Worm (Caenorhabditis elegans) whole organism, young adult: ENCODE results near the gene C27B7.9.

Source experiments
- B0019.2 ChIP-seq: fragments of 200-800 bp; sonication (Bioruptor generic); conservative IDR thresholded peaks from 2 replicates; pipeline ENCODE4 v1.3.6; 2022; ENCODE audit warnings: missing genetic modification reagents, missing genetic modification characterization, missing compliant biosample characterization
- B0336.3 ChIP-seq: fragments of 200-800 bp; sonication (Bioruptor generic); IDR thresholded peaks from 2 replicates; pipeline ENCODE4 v1.3.6; 2022; ENCODE audit warnings: missing genetic modification characterization, missing compliant biosample characterization
- F22D6.2 ChIP-seq: sonication (generic microtip); optimal IDR thresholded peaks from 2 replicates; lab custom pipeline; 2016; ENCODE audit warnings: mild to moderate bottlenecking, missing genetic modification characterization, missing compliant biosample characterization
- F23B12.7 ChIP-seq: sonication (generic microtip); optimal IDR thresholded peaks from 2 replicates; lab custom pipeline; 2017; ENCODE audit warnings: missing genetic modification characterization, mild to moderate bottlenecking, missing compliant biosample characterization, antibody characterized with exemption, moderate library complexity; ENCODE audit not compliant: insufficient read depth
- F33H1.4 ChIP-seq: fragments of 200-800 bp; sonication (Bioruptor generic); IDR thresholded peaks from 2 replicates; pipeline ENCODE4 v1.3.6; 2022; ENCODE audit warnings: missing genetic modification reagents, missing genetic modification characterization, missing compliant biosample characterization
- F39B2.1 ChIP-seq: fragments of 200-800 bp; sonication (Bioruptor generic); IDR thresholded peaks from 2 replicates; pipeline ENCODE4 v1.3.6; 2022; ENCODE audit warnings: missing genetic modification reagents, missing genetic modification characterization, missing compliant biosample characterization
- F52B5.7 ChIP-seq: sonication (generic microtip); optimal IDR thresholded peaks from 2 replicates; lab custom pipeline; 2016; ENCODE audit warnings: mild to moderate bottlenecking, missing genetic modification characterization, missing compliant biosample characterization
- F55B11.4 ChIP-seq: sonication (generic microtip); optimal IDR thresholded peaks from 2 replicates; lab custom pipeline; 2016; ENCODE audit warnings: missing compliant biosample characterization, missing genetic modification characterization, borderline replicate concordance; ENCODE audit not compliant: insufficient read depth
- Y56A3A.18 ChIP-seq: fragments of 200-800 bp; sonication (Bioruptor generic); IDR thresholded peaks from 2 replicates; pipeline ENCODE4 v1.3.6; 2022; ENCODE audit warnings: missing genetic modification reagents, missing genetic modification characterization, missing compliant biosample characterization
- ZK185.1 ChIP-seq: sonication (generic microtip); optimal IDR thresholded peaks from 2 replicates; lab custom pipeline; 2016; ENCODE audit warnings: mild to moderate bottlenecking, missing genetic modification characterization, missing compliant biosample characterization; ENCODE audit not compliant: poor library complexity, severe bottlenecking
- akir-1 ChIP-seq: fragments of 200-800 bp; sonication (Bioruptor generic); optimal IDR thresholded peaks from 2 replicates; lab custom pipeline; 2018; ENCODE audit warnings: mild to moderate bottlenecking, missing genetic modification characterization, moderate library complexity, missing compliant biosample characterization
- athp-1 ChIP-seq: sonication (generic microtip); optimal IDR thresholded peaks from 2 replicates; lab custom pipeline; 2017; ENCODE audit warnings: mild to moderate bottlenecking, missing genetic modification characterization, missing compliant biosample characterization
- attf-3 ChIP-seq: fragments of 200-800 bp; sonication (Bioruptor generic); conservative IDR thresholded peaks from 2 replicates; pipeline ENCODE4 v1.3.6; 2022; ENCODE audit warnings: missing genetic modification reagents, missing genetic modification characterization, missing compliant biosample characterization
- ccch-3 ChIP-seq: fragments of 200-800 bp; sonication (Bioruptor generic); optimal IDR thresholded peaks from 2 replicates; lab custom pipeline; 2018; ENCODE audit warnings: mild to moderate bottlenecking, missing genetic modification characterization, missing compliant biosample characterization
- cebp-1 ChIP-seq, 2 experiments: fragments of 200-800 bp in 1 of 2; sonication (Bioruptor generic) in 1 of 2; sonication (generic microtip) in 1 of 2; IDR thresholded peaks in 1 of 2; optimal IDR thresholded peaks in 1 of 2; 2 replicates each; pipeline versions ENCODE4 v1.3.6 to Lab custom; 2017 to 2022; ENCODE audit warnings: missing compliant biosample characterization in 2 of 2, missing genetic modification characterization in 2 of 2, mild to moderate bottlenecking in 1 of 2, missing genetic modification reagents in 1 of 2, moderate library complexity in 1 of 2
- ceh-100 ChIP-seq: fragments of 200-800 bp; sonication (Bioruptor generic); IDR thresholded peaks from 2 replicates; pipeline ENCODE4 v1.3.6; 2022; ENCODE audit warnings: missing genetic modification reagents, missing genetic modification characterization, missing compliant biosample characterization
- ceh-58 ChIP-seq: fragments of 200-800 bp; sonication (Bioruptor generic); IDR thresholded peaks from 2 replicates; pipeline ENCODE4 v1.3.6; 2022; ENCODE audit warnings: missing genetic modification characterization, missing compliant biosample characterization
- ceh-79 ChIP-seq: sonication (generic microtip); optimal IDR thresholded peaks from 2 replicates; lab custom pipeline; 2017; ENCODE audit warnings: mild to moderate bottlenecking, missing genetic modification characterization, missing compliant biosample characterization
- ceh-91 ChIP-seq: fragments of 200-800 bp; sonication (Bioruptor generic); IDR thresholded peaks from 2 replicates; pipeline ENCODE4 v1.3.6; 2022; ENCODE audit warnings: missing genetic modification reagents, missing genetic modification characterization, missing compliant biosample characterization
- chd-7 ChIP-seq: sonication (generic microtip); optimal IDR thresholded peaks from 2 replicates; lab custom pipeline; 2016; ENCODE audit warnings: mild to moderate bottlenecking, missing genetic modification characterization, moderate library complexity, missing compliant biosample characterization
- dpl-1 ChIP-seq: fragments of 150-350 bp; optimal IDR thresholded peaks from 2 replicates; lab custom pipeline; 2014; ENCODE audit warnings: missing biosample characterization, missing genetic modification reagents, missing genetic modification characterization
- fkh-3 ChIP-seq: sonication (generic microtip); optimal IDR thresholded peaks from 2 replicates; lab custom pipeline; 2016; ENCODE audit warnings: mild to moderate bottlenecking, missing genetic modification characterization, missing compliant biosample characterization
- gei-17 ChIP-seq: fragments of 200-800 bp; sonication (Bioruptor generic); optimal IDR thresholded peaks from 2 replicates; lab custom pipeline; 2018; ENCODE audit warnings: mild to moderate bottlenecking, missing genetic modification characterization, missing compliant biosample characterization
- hmg-20 ChIP-seq: fragments of 200-800 bp; sonication (Bioruptor generic); IDR thresholded peaks from 2 replicates; pipeline ENCODE4 v1.3.6; 2022; ENCODE audit warnings: missing genetic modification reagents, missing genetic modification characterization, missing compliant biosample characterization
- lsl-1 ChIP-seq: fragments of 200-800 bp; sonication (Bioruptor generic); optimal IDR thresholded peaks from 2 replicates; lab custom pipeline; 2018; ENCODE audit warnings: mild to moderate bottlenecking, missing genetic modification characterization, moderate library complexity, missing compliant biosample characterization
- lsy-27 ChIP-seq: sonication (generic microtip); optimal IDR thresholded peaks from 2 replicates; lab custom pipeline; 2017; ENCODE audit warnings: missing genetic modification characterization, mild to moderate bottlenecking, missing compliant biosample characterization, antibody characterized with exemption, missing genotype, borderline replicate concordance; ENCODE audit not compliant: insufficient read depth
- madf-10 ChIP-seq: sonication (generic microtip); optimal IDR thresholded peaks from 2 replicates; lab custom pipeline; 2016; ENCODE audit warnings: mild to moderate bottlenecking, missing genetic modification characterization, missing compliant biosample characterization
- madf-3 ChIP-seq: fragments of 200-800 bp; sonication (Bioruptor generic); IDR thresholded peaks from 2 replicates; pipeline ENCODE4 v1.3.6; 2022; ENCODE audit warnings: missing genetic modification reagents, missing genetic modification characterization, missing compliant biosample characterization
- madf-6 ChIP-seq: fragments of 200-800 bp; sonication (Bioruptor generic); IDR thresholded peaks from 2 replicates; pipeline ENCODE4 v1.3.6; 2022; ENCODE audit warnings: missing genetic modification reagents, missing genetic modification characterization, missing compliant biosample characterization
- nfya-1 ChIP-seq: sonication (generic microtip); optimal IDR thresholded peaks from 2 replicates; lab custom pipeline; 2017; ENCODE audit warnings: antibody characterized with exemption, missing compliant biosample characterization, missing genetic modification characterization, borderline replicate concordance; ENCODE audit not compliant: insufficient read depth
- nfyb-1 ChIP-seq: fragments of 200-800 bp; sonication (Bioruptor generic); IDR thresholded peaks from 2 replicates; pipeline ENCODE4 v1.3.6; 2022; ENCODE audit warnings: missing genetic modification reagents, missing genetic modification characterization, missing compliant biosample characterization
- nhr-120 ChIP-seq: fragments of 200-800 bp; sonication (Bioruptor generic); IDR thresholded peaks from 2 replicates; pipeline ENCODE4 v1.3.6; 2022; ENCODE audit warnings: missing genetic modification characterization, missing compliant biosample characterization
- nhr-90 ChIP-seq: sonication (generic microtip); optimal IDR thresholded peaks from 2 replicates; lab custom pipeline; 2016; ENCODE audit warnings: missing genotype, mild to moderate bottlenecking, missing genetic modification characterization, missing compliant biosample characterization
- pha-4 ChIP-seq: fragments of 150-350 bp; sonication (generic microtip); optimal IDR thresholded peaks from 2 replicates; lab custom pipeline; 2014; ENCODE audit warnings: missing biosample characterization, missing genetic modification reagents, missing genetic modification characterization
- rec-8 ChIP-seq, 2 experiments: sonication (generic microtip); optimal IDR thresholded peaks; 2 replicates each; lab custom pipeline; 2016; ENCODE audit warnings: mild to moderate bottlenecking in 2 of 2, missing genetic modification characterization in 2 of 2, missing genetic modification reagents in 2 of 2, missing genotype in 2 of 2, missing biosample characterization in 1 of 2, missing compliant biosample characterization in 1 of 2, moderate library complexity in 1 of 2
- sea-2 ChIP-seq: fragments of 200-800 bp; sonication (Bioruptor generic); IDR thresholded peaks from 2 replicates; pipeline ENCODE4 v1.3.6; 2022; ENCODE audit warnings: missing genetic modification characterization, missing compliant biosample characterization
- snpc-3.4 ChIP-seq: sonication (generic microtip); optimal IDR thresholded peaks from 2 replicates; lab custom pipeline; 2017; ENCODE audit warnings: missing genetic modification characterization, mild to moderate bottlenecking, missing compliant biosample characterization, antibody characterized with exemption, moderate library complexity, missing genotype, missing genetic modification reagents
- tbx-9 ChIP-seq: sonication (generic microtip); optimal IDR thresholded peaks from 2 replicates; lab custom pipeline; 2016; ENCODE audit warnings: borderline replicate concordance, missing genetic modification characterization, inconsistent platforms, missing compliant biosample characterization
- unc-62 ChIP-seq: fragments of 150-350 bp; optimal IDR thresholded peaks from 2 replicates; lab custom pipeline; 2014; ENCODE audit warnings: missing biosample characterization, missing genetic modification reagents, missing genetic modification characterization
- xnd-1 ChIP-seq: sonication (generic microtip); optimal IDR thresholded peaks from 2 replicates; lab custom pipeline; 2016; ENCODE audit warnings: missing genotype, missing genetic modification reagents, missing genetic modification characterization, missing compliant biosample characterization
- zfh-2 ChIP-seq: fragments of 200-800 bp; sonication (Bioruptor generic); conservative IDR thresholded peaks from 2 replicates; pipeline ENCODE4 v1.3.6; 2022; ENCODE audit warnings: missing genetic modification reagents, missing genetic modification characterization, missing compliant biosample characterization
- zim-3 ChIP-seq: sonication (generic microtip); optimal IDR thresholded peaks from 2 replicates; lab custom pipeline; 2017; ENCODE audit warnings: mild to moderate bottlenecking, missing genetic modification characterization, moderate library complexity, missing compliant biosample characterization
- ztf-28 ChIP-seq: fragments of 200-800 bp; sonication (Bioruptor generic); IDR thresholded peaks from 2 replicates; pipeline ENCODE4 v1.3.6; 2022; ENCODE audit warnings: missing genetic modification reagents, missing genetic modification characterization, missing compliant biosample characterization

C27B7.9 gene

DNA sequence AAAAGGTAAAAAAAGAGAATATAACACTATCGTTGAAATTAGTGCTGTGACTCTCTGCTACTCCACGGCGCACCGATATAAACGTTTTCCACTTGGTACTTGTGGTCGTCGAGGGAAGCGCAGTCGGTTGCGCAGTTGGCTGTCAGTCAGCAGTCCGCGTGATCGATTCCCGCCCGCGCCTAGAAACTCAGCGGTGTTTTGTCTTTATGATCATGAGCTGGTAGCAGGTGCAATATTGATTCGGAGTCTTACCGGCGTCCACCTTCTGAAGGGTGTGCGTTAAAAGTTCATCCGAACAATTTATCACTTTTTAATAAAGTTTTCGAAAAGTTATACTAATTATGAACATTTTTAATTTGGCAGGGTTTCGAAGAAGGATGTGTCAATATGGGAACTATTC, 11.2 kb upstream of the C27B7.9 start (continued):
- no peak for TF ChIP-seq F39B2.1 (GFP tag; lab: Robert Waterston, UW)
- TF ChIP-seq lsy-27 (tag; lab: Kevin White, UChicago): peak; percentile 75
- peak; percentile 11 for TF ChIP-seq dpl-1 (GFP tag; lab: Kevin White, UChicago)
- peak; percentile 74 for TF ChIP-seq madf-6 (GFP tag; lab: Robert Waterston, UW)
- peak; percentile 27; the same call in 1 of the 2 replicates for TF ChIP-seq cebp-1 (GFP tag; IDR thresholded peaks at IDR 0.05; lab: Robert Waterston, UW)
- TF ChIP-seq cebp-1 (tag; optimal IDR thresholded peaks at IDR 0.05; lab: Kevin White, UChicago): peak; percentile 86
- peak; percentile 89 for TF ChIP-seq snpc-3.4 (tag; lab: Kevin White, UChicago)
- TF ChIP-seq ceh-91 (GFP tag; lab: Robert Waterston, UW): 0 out of 2 replicates have a peak, but pooled peaks have one; percentile 7
- TF ChIP-seq zim-3: peak; percentile 95
- TF ChIP-seq sea-2: peak; percentile 83
- TF ChIP-seq pha-4 (tag; lab: Kevin White, UChicago): no peak
- peak; percentile 38 for TF ChIP-seq ccch-3
- TF ChIP-seq F55B11.4 (tag; lab: Kevin White, UChicago): no peak
- peak; percentile 89 for TF ChIP-seq B0336.3 (GFP tag; lab: Robert Waterston, UW)
- peak; percentile 87 for TF ChIP-seq attf-3 (GFP tag; lab: Robert Waterston, UW)
- peak; percentile 32 for TF ChIP-seq akir-1
- TF ChIP-seq unc-62 (GFP tag; lab: Kevin White, UChicago): no peak

DNA sequence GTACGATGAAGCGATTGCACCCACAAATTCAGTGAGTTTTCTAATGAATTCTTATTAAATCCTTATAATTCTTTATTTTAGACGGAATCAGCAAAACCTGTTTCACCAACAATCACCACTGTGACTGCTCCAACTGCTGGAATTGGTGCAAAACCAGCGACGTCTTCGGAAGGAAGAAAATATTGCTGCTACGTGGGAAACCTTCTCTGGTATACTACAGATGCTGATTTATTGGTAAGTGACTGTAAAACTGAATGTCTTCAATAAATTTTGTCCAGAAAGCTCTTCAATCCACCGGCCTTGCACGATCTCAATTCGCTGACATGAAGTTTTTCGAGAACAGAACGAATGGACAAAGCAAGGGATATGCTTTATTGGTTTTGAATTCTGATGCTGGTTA, 10.6 kb upstream of the C27B7.9 start:
- TF ChIP-seq nhr-120 (GFP tag; lab: Robert Waterston, UW) (no peak), nhr-90 (tag; lab: Kevin White, UChicago) (no peak), nfyb-1 (no peak), zfh-2 (GFP tag; lab: Robert Waterston, UW) (no peak), xnd-1 (tag; lab: Kevin White, UChicago) (no peak), madf-3 (no peak), B0019.2 (no peak), nfya-1 (tag; lab: Kevin White, UChicago) (no peak), F52B5.7 (tag; lab: Kevin White, UChicago) (no peak), F22D6.2 (tag; lab: Kevin White, UChicago) (no peak)

DNA sequence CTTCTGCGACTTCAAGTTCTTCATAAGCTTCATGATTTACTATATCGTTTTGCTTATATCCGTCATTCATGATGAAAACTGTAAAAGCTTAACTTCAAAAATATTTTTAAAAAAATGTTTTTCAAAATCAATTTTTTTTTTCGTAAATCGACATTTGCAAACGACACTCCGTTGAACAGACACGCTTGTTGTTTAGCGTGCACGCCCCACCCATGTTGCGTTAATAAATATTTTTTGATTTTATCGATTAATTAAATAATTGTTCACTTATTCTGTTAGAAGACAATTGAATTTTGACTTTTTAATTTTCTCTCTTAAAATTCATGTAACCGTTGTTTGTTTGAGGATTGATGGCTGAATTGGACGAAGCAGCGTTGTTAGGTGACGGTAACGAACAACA, 10.1 kb upstream of the C27B7.9 start, which contains the start of the genes D1046.2 and cfim-2:
Gene D1046.2, minus strand, starts transcription at position 78 of the 400 bp plus-strand sequence.
Gene cfim-2, plus strand, starts transcription at position 335 of the 400 bp plus-strand sequence.
- TF ChIP-seq cebp-1 (GFP tag; IDR thresholded peaks at IDR 0.05; lab: Robert Waterston, UW) (no peak), cebp-1 (tag; optimal IDR thresholded peaks at IDR 0.05; lab: Kevin White, UChicago) (no peak), F23B12.7 (peak; percentile 4), lsl-1 (no peak), attf-3 (GFP tag; lab: Robert Waterston, UW) (peak; percentile 96), athp-1 (no peak)

DNA sequence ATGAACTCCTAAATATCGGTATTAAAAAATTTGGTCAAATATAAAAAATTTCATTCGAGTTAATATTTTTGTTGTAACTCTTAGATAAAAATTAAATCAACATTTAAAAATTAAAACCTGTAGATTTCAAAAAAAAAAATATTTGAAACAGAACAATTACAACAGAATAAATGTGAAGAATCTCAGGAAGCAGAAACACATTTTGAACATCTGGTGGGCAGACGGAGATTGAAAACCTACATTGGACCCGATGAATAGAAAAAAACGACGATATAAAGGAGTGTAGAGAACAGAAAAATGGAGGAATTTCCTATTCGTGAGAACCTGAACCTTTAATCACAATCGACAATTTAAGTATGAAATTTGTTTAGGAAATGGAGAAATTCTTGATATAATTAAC, 8.2 kb upstream of the C27B7.9 start:
- TF ChIP-seq hmg-20: no peak
- TF ChIP-seq tbx-9 (tag; lab: Kevin White, UChicago): no peak
- TF ChIP-seq ceh-100 (GFP tag; lab: Robert Waterston, UW): no peak
- no peak for TF ChIP-seq gei-17 (GFP tag; lab: Kevin White, UChicago)
- TF ChIP-seq rec-8 (tag; optimal IDR thresholded peaks at IDR 0.05; lab: Kevin White, UChicago): no peak
- TF ChIP-seq F23B12.7: no peak
- TF ChIP-seq Y56A3A.18 (GFP tag; lab: Robert Waterston, UW): no peak
- TF ChIP-seq fkh-3 (tag; lab: Kevin White, UChicago): no peak
- TF ChIP-seq ZK185.1: no peak
- TF ChIP-seq ztf-28 (GFP tag; lab: Robert Waterston, UW): no peak
- no peak for TF ChIP-seq F33H1.4 (GFP tag; lab: Robert Waterston, UW)
- TF ChIP-seq ceh-58: no peak
- no peak for TF ChIP-seq ceh-79 (tag; lab: Kevin White, UChicago)
- TF ChIP-seq madf-10 (tag; lab: Kevin White, UChicago): no peak
- no peak for TF ChIP-seq chd-7
- TF ChIP-seq lsl-1: no peak
